In genomic region chrX:5199825-5200373, ce11 we compare ENCODE assay signal across 5 worm cellular contexts.
TF ChIP-seq lines count a peak whose summit lies in the region.

No protein-coding gene starts in this region.

TF ChIP-seq in whole organism, L1 larva, 84 proteins besides CTCF, POLR2A, EP300 and RAD21:
- TF ChIP-seq nhr-28 (tag; optimal IDR thresholded peaks at IDR 0.05; lab: Kevin White, UChicago) (no peak), swsn-7 (tag; optimal IDR thresholded peaks at IDR 0.05; lab: Kevin White, UChicago) (no peak), nhr-85 (tag; lab: Kevin White, UChicago) (peak; percentile 56), unc-98 (GFP tag; IDR thresholded peaks at IDR 0.05; lab: Robert Waterston, UW) (no peak), lin-14 (GFP tag; optimal IDR thresholded peaks at IDR 0.05; lab: Kevin White, UChicago) (peak; percentile 48), grh-1 (GFP tag; IDR thresholded peaks at IDR 0.05; lab: Robert Waterston, UW) (no peak), rnt-1 (tag; optimal IDR thresholded peaks at IDR 0.05; lab: Kevin White, UChicago) (peak; percentile 40), nhr-19 (GFP tag; conservative IDR thresholded peaks at IDR 0.05; lab: Robert Waterston, UW) (no peak), lsy-2 (tag; optimal IDR thresholded peaks at IDR 0.05; lab: Kevin White, UChicago) (no peak), nhr-71 (tag; optimal IDR thresholded peaks at IDR 0.05; lab: Kevin White, UChicago) (peak; percentile 25)

TF ChIP-seq in whole organism, L2 larva, 48 proteins besides CTCF, POLR2A, EP300 and RAD21 (continues in another document):
- TF ChIP-seq ztf-4 (tag; optimal IDR thresholded peaks at IDR 0.05; lab: Kevin White, UChicago): no peak
- no peak for TF ChIP-seq nhr-11 (tag; optimal IDR thresholded peaks at IDR 0.05; lab: Kevin White, UChicago)
- no peak for TF ChIP-seq nhr-10 (tag; optimal IDR thresholded peaks at IDR 0.05; lab: Kevin White, UChicago)
- peak; percentile 35 for TF ChIP-seq F13H6.1 (tag; optimal IDR thresholded peaks at IDR 0.05; lab: Kevin White, UChicago)
- no peak for TF ChIP-seq zag-1 (tag; optimal IDR thresholded peaks at IDR 0.05; lab: Kevin White, UChicago)
- no peak for TF ChIP-seq ceh-16 (tag; optimal IDR thresholded peaks at IDR 0.05; lab: Kevin White, UChicago)
- no peak for TF ChIP-seq Y55F3AM.14 (GFP tag; optimal IDR thresholded peaks at IDR 0.05; lab: Kevin White, UChicago)
- TF ChIP-seq snpc-4 (tag; optimal IDR thresholded peaks at IDR 0.05; lab: Kevin White, UChicago): no peak
- no peak for TF ChIP-seq mdl-1 (tag; optimal IDR thresholded peaks at IDR 0.05; lab: Kevin White, UChicago)
- no peak for TF ChIP-seq nhr-129 (tag; optimal IDR thresholded peaks at IDR 0.05; lab: Kevin White, UChicago)
- no peak for TF ChIP-seq nhr-77 (tag; optimal IDR thresholded peaks at IDR 0.05; lab: Kevin White, UChicago)
- TF ChIP-seq peb-1 (tag; optimal IDR thresholded peaks at IDR 0.05; lab: Kevin White, UChicago): no peak
- peak; percentile 4 for TF ChIP-seq unc-62 (GFP tag; optimal IDR thresholded peaks at IDR 0.05; lab: Kevin White, UChicago)
- no peak for TF ChIP-seq elt-1 (tag; optimal IDR thresholded peaks at IDR 0.05; lab: Kevin White, UChicago)
- TF ChIP-seq lin-13 (GFP tag; optimal IDR thresholded peaks at IDR 0.05; lab: Kevin White, UChicago): no peak
- no peak for TF ChIP-seq unc-55 (GFP tag; optimal IDR thresholded peaks at IDR 0.05; lab: Kevin White, UChicago)
- no peak for TF ChIP-seq ceh-82 (tag; optimal IDR thresholded peaks at IDR 0.05; lab: Kevin White, UChicago)
- TF ChIP-seq lin-39 (tag; optimal IDR thresholded peaks at IDR 0.05; lab: Kevin White, UChicago): peak; percentile 2
- TF ChIP-seq ama-1 (optimal IDR thresholded peaks at IDR 0.05; lab: Kevin White, UChicago): no peak
- TF ChIP-seq nhr-12 (tag; optimal IDR thresholded peaks at IDR 0.05; lab: Kevin White, UChicago): no peak
- peak in 1 of 2 experiments; percentile 24 for TF ChIP-seq lsy-2 (tag; optimal IDR thresholded peaks at IDR 0.05; lab: Kevin White, UChicago)
- no peak for TF ChIP-seq blmp-1 (tag; optimal IDR thresholded peaks at IDR 0.05; lab: Kevin White, UChicago; ENCODE audit: insufficient read depth)

TF ChIP-seq in whole organism, L3 larva, 47 proteins besides CTCF, POLR2A, EP300 and RAD21:
- peak; percentile 58 for TF ChIP-seq unc-62 (GFP tag; optimal IDR thresholded peaks at IDR 0.05; lab: Kevin White, UChicago)
- peak; percentile 27 for TF ChIP-seq egl-5 (tag; optimal IDR thresholded peaks at IDR 0.05; lab: Kevin White, UChicago)
- no peak for TF ChIP-seq nhr-25 (tag; optimal IDR thresholded peaks at IDR 0.05; lab: Kevin White, UChicago)
- no peak for TF ChIP-seq hmg-11 (tag; optimal IDR thresholded peaks at IDR 0.05; lab: Kevin White, UChicago)
- TF ChIP-seq nhr-11 (tag; optimal IDR thresholded peaks at IDR 0.05; lab: Kevin White, UChicago): peak; percentile 72

TF ChIP-seq in whole organism, L4 larva, 104 proteins besides CTCF, POLR2A, EP300 and RAD21:
- peak in 1 of 2 experiments; percentile 95 for TF ChIP-seq daf-16 (GFP tag; optimal IDR thresholded peaks at IDR 0.05; lab: Kevin White, UChicago)
- TF ChIP-seq daf-16 (tag; optimal IDR thresholded peaks at IDR 0.05; lab: Kevin White, UChicago): no peak
- peak; percentile 80 for TF ChIP-seq nhr-11 (tag; optimal IDR thresholded peaks at IDR 0.05; lab: Kevin White, UChicago)
- TF ChIP-seq cey-2 (tag; optimal IDR thresholded peaks at IDR 0.05; lab: Kevin White, UChicago; ENCODE audit: borderline replicate concordance, insufficient read depth): no peak
- TF ChIP-seq unc-62 (GFP tag; optimal IDR thresholded peaks at IDR 0.05 in 1 of 2; lab: Kevin White, UChicago): peak in 1 of 2 experiments; percentile 60
- no peak for TF ChIP-seq unc-62 (tag; optimal IDR thresholded peaks at IDR 0.05; lab: Kevin White, UChicago)
- TF ChIP-seq hlh-11 (tag; optimal IDR thresholded peaks at IDR 0.05; lab: Kevin White, UChicago): peak; percentile 12
- no peak for TF ChIP-seq madf-5 (GFP tag; IDR thresholded peaks at IDR 0.05; lab: Robert Waterston, UW)

TF ChIP-seq in whole organism, mixed stage, embryonic, 35 proteins besides CTCF, POLR2A, EP300 and RAD21:
- no peak for TF ChIP-seq zip-8 (tag; optimal IDR thresholded peaks at IDR 0.05; lab: Kevin White, UChicago)
- TF ChIP-seq drap-1 (GFP tag; optimal IDR thresholded peaks at IDR 0.05; lab: Kevin White, UChicago): no peak
- peak; percentile 35 for TF ChIP-seq unc-62 (GFP tag; optimal IDR thresholded peaks at IDR 0.05; lab: Kevin White, UChicago)
- peak; percentile 59 for TF ChIP-seq hlh-1 (tag; optimal IDR thresholded peaks at IDR 0.05; lab: Kevin White, UChicago)
TF ChIP-seq in whole organism, mixed stage, embryonic: peak in this region for 2.

Comparison
In these comparisons a context has a peak if more than half of its experiments do, and no peak if none do; other contexts are left out.
1. Of the 29 proteins assayed by ChIP-seq in both whole organism, L4 larva and whole organism, L1 larva: peak only in whole organism, L4 larva: nhr-11; only in whole organism, L1 larva: none; in both: none; in neither: 27; mixed calls (peak in some experiments, not most) for 1.